Fruit fly (Drosophila melanogaster) whole organism, wandering third instar larva: Measurements from ENCODE around the gene Osi17.

ENCODE experiments used
- Abd-B ChIP-seq: fragments of >200 bp; optimal IDR thresholded peaks from 2 replicates; lab custom pipeline; 2017; ENCODE audit warnings: missing biosample characterization, missing genetic modification characterization
- N ChIP-seq: fragments of >200 bp; optimal IDR thresholded peaks from 2 replicates; lab custom pipeline; 2018; ENCODE audit warnings: missing biosample characterization, missing external identifiers, missing genetic modification characterization
- OdsH ChIP-seq: fragments of 200-800 bp; sonication (Bioruptor generic); optimal IDR thresholded peaks from 2 replicates; lab custom pipeline; 2016; ENCODE audit warnings: missing biosample characterization, mild to moderate bottlenecking, missing genetic modification characterization
- brk ChIP-seq: fragments of 200-800 bp; sonication (Bioruptor generic); optimal IDR thresholded peaks from 2 replicates; lab custom pipeline; 2016; ENCODE audit warnings: missing biosample characterization, mild to moderate bottlenecking, missing genetic modification characterization
- pan ChIP-seq: fragments of >200 bp; optimal IDR thresholded peaks from 2 replicates; lab custom pipeline; 2017
- usp ChIP-seq: fragments of >200 bp; optimal IDR thresholded peaks from 2 replicates; lab custom pipeline; 2017; ENCODE audit warnings: missing biosample characterization, missing genetic modification characterization

- TF ChIP-seq Abd-B (GFP tag; lab: Kevin White, UChicago) (no peak), brk (GFP tag; lab: Kevin White, UChicago) (no peak), usp (GFP tag; lab: Kevin White, UChicago) (no peak), OdsH (GFP tag; lab: Kevin White, UChicago) (no peak), pan (no peak), N (GFP tag; lab: Kevin White, UChicago) (no peak)
Measured at dm6 chr3R:6297164-6297563, 14.4 kb upstream of the Osi17 start.
